Fruit fly (Drosophila melanogaster) whole organism, embryonic: ENCODE results near the gene CG11155.
A peak's percentile ranks its signal among the peaks of the same experiment; 100 is the strongest.

Experiments
- BEAF-32 ChIP-seq: fragments of 200-800 bp; sonication (Bioruptor generic); optimal IDR thresholded peaks from 3 replicates; lab custom pipeline; 2017; ENCODE audit warnings: missing biosample characterization, missing genetic modification characterization, mild to moderate bottlenecking, moderate library complexity, missing genetic modification reagents
- CG10209 ChIP-seq: fragments of 200-800 bp; sonication (Bioruptor generic); optimal IDR thresholded peaks from 3 replicates; lab custom pipeline; 2017; ENCODE audit warnings: missing biosample characterization, mild to moderate bottlenecking, missing genetic modification characterization, missing genetic modification reagents
- CG1024 ChIP-seq: fragments of 200-800 bp; sonication (Bioruptor generic); IDR thresholded peaks from 2 replicates; pipeline ENCODE4 v1.3.6; 2022; ENCODE audit warnings: missing biosample characterization, missing genetic modification characterization
- CG11723 ChIP-seq: fragments of 200-800 bp; sonication (Bioruptor generic); optimal IDR thresholded peaks from 2 replicates; lab custom pipeline; 2017; ENCODE audit warnings: missing biosample characterization, mild to moderate bottlenecking, missing genetic modification characterization
- CG1603 ChIP-seq: fragments of 200-800 bp; sonication (Bioruptor generic); optimal IDR thresholded peaks from 2 replicates; lab custom pipeline; 2019; ENCODE audit warnings: missing biosample characterization, mild to moderate bottlenecking, missing genetic modification characterization, moderate library complexity
- CG17361 ChIP-seq: fragments of 200-800 bp; sonication (Bioruptor generic); IDR thresholded peaks from 3 replicates; pipeline ENCODE4 v1.3.6; 2022; ENCODE audit warnings: missing biosample characterization, missing genetic modification characterization
- CG17568 ChIP-seq: fragments of 200-800 bp; sonication (Bioruptor generic); optimal IDR thresholded peaks from 2 replicates; lab custom pipeline; 2018; ENCODE audit warnings: missing biosample characterization, mild to moderate bottlenecking, missing genetic modification characterization, moderate library complexity
- CG17802 ChIP-seq: fragments of 200-800 bp; sonication (Bioruptor generic); optimal IDR thresholded peaks from 2 replicates; lab custom pipeline; 2018; ENCODE audit warnings: missing biosample characterization, mild to moderate bottlenecking, missing genetic modification characterization, moderate library complexity
- CG17912 ChIP-seq: fragments of 200-800 bp; sonication (Bioruptor generic); optimal IDR thresholded peaks from 2 replicates; lab custom pipeline; 2018; ENCODE audit warnings: missing biosample characterization, mild to moderate bottlenecking, missing genetic modification characterization
- CG18476 ChIP-seq: fragments of 200-800 bp; sonication (Bioruptor generic); optimal IDR thresholded peaks from 2 replicates; lab custom pipeline; 2016; ENCODE audit warnings: missing biosample characterization, mild to moderate bottlenecking, missing genetic modification characterization
- CG2116 ChIP-seq: fragments of 200-800 bp; sonication (Bioruptor generic); optimal IDR thresholded peaks from 3 replicates; lab custom pipeline; 2018; ENCODE audit warnings: missing biosample characterization, mild to moderate bottlenecking, missing genetic modification characterization
- CG2120 ChIP-seq: fragments of 200-800 bp; sonication (Bioruptor generic); optimal IDR thresholded peaks from 3 replicates; lab custom pipeline; 2016; ENCODE audit warnings: missing biosample characterization, missing genetic modification characterization
- CG30020 ChIP-seq: fragments of 200-800 bp; optimal IDR thresholded peaks from 2 replicates; lab custom pipeline; 2019; ENCODE audit warnings: missing biosample characterization, mild to moderate bottlenecking, missing genetic modification characterization, moderate library complexity
- CG32767 ChIP-seq: fragments of 200-800 bp; sonication (Bioruptor generic); IDR thresholded peaks from 2 replicates; pipeline ENCODE4 v1.3.6; 2022; ENCODE audit warnings: missing biosample characterization, missing genetic modification characterization
- CG34224 ChIP-seq: fragments of 200-800 bp; sonication (Bioruptor generic); IDR thresholded peaks from 3 replicates; pipeline ENCODE4 v1.3.6; 2022; ENCODE audit warnings: missing biosample characterization, missing genetic modification characterization; ENCODE audit not compliant: partially characterized antibody
- CG3838 ChIP-seq: fragments of 200-800 bp; sonication (Bioruptor generic); optimal IDR thresholded peaks from 3 replicates; lab custom pipeline; 2016; ENCODE audit warnings: missing biosample characterization, missing genetic modification characterization
- CG6175 ChIP-seq: fragments of 200-800 bp; sonication (Bioruptor generic); IDR thresholded peaks from 3 replicates; pipeline ENCODE4 v1.3.6; 2022; ENCODE audit warnings: missing biosample characterization, missing genetic modification characterization
- CG6683 ChIP-seq: fragments of 200-800 bp; sonication (Bioruptor generic); optimal IDR thresholded peaks from 2 replicates; lab custom pipeline; 2017; ENCODE audit warnings: missing biosample characterization, mild to moderate bottlenecking, missing genetic modification characterization, missing genetic modification reagents
- CG6813 ChIP-seq: fragments of 200-800 bp; sonication (Bioruptor generic); optimal IDR thresholded peaks from 2 replicates; lab custom pipeline; 2017; ENCODE audit warnings: missing biosample characterization, missing genetic modification characterization, mild to moderate bottlenecking, moderate library complexity, missing genetic modification reagents
- CG6854 ChIP-seq: fragments of 200-800 bp; sonication (Bioruptor generic); optimal IDR thresholded peaks from 3 replicates; lab custom pipeline; 2017; ENCODE audit warnings: missing biosample characterization, mild to moderate bottlenecking, missing genetic modification characterization
- CG7357 ChIP-seq: fragments of 200-800 bp; sonication (Bioruptor generic); IDR thresholded peaks from 3 replicates; pipeline ENCODE4 v1.3.6; 2022; ENCODE audit warnings: missing biosample characterization, missing genetic modification characterization
- CG8290 ChIP-seq, 3 experiments: fragments of 200-800 bp; sonication (Bioruptor generic); optimal IDR thresholded peaks; 2 replicates each; lab custom pipeline; 2016 to 2019; ENCODE audit warnings: missing biosample characterization in 3 of 3, missing genetic modification characterization in 3 of 3, mild to moderate bottlenecking in 2 of 3, moderate library complexity in 1 of 3
- CG9797 ChIP-seq: fragments of 200-800 bp; sonication (Bioruptor generic); optimal IDR thresholded peaks from 3 replicates; lab custom pipeline; 2018; ENCODE audit warnings: missing biosample characterization, mild to moderate bottlenecking, missing genetic modification characterization
- CG9876 ChIP-seq: fragments of 200-800 bp; sonication (Bioruptor generic); optimal IDR thresholded peaks from 2 replicates; lab custom pipeline; 2016; ENCODE audit warnings: missing biosample characterization, missing genetic modification characterization
- Dll ChIP-seq: fragments of 200-800 bp; sonication (Bioruptor generic); IDR thresholded peaks from 4 replicates; pipeline ENCODE4 v1.3.6; 2022; ENCODE audit warnings: missing biosample characterization, missing genetic modification characterization; ENCODE audit not compliant: partially characterized antibody
- Hr51 ChIP-seq, 2 experiments: fragments of 200-800 bp; sonication (Bioruptor generic); optimal IDR thresholded peaks; 2 replicates in 1 of 2; 3 replicates in 1 of 2; lab custom pipeline; 2016 to 2018; ENCODE audit warnings: missing biosample characterization in 2 of 2, missing genetic modification characterization in 2 of 2, mild to moderate bottlenecking in 1 of 2, moderate library complexity in 1 of 2
- Jarid2 ChIP-seq: fragments of 200-800 bp; sonication (Bioruptor generic); optimal IDR thresholded peaks from 3 replicates; lab custom pipeline; 2017; ENCODE audit warnings: mild to moderate bottlenecking, missing biosample characterization, missing genetic modification reagents, missing genetic modification characterization
- Rx ChIP-seq: fragments of 200-800 bp; sonication (Bioruptor generic); IDR thresholded peaks from 2 replicates; pipeline ENCODE4 v1.3.6; 2022; ENCODE audit warnings: missing biosample characterization, missing genetic modification characterization
- Sry-β ChIP-seq: fragments of 200-800 bp; sonication (Bioruptor generic); optimal IDR thresholded peaks from 2 replicates; lab custom pipeline; 2018; ENCODE audit warnings: missing biosample characterization, mild to moderate bottlenecking, missing genetic modification characterization, moderate library complexity
- Sry-δ ChIP-seq: fragments of 200-800 bp; sonication (Bioruptor generic); optimal IDR thresholded peaks from 2 replicates; lab custom pipeline; 2016; ENCODE audit warnings: missing biosample characterization, missing genetic modification characterization
- btn ChIP-seq: fragments of 200-800 bp; sonication (Bioruptor generic); optimal IDR thresholded peaks from 2 replicates; lab custom pipeline; 2016; ENCODE audit warnings: missing biosample characterization, missing genetic modification characterization
- corto ChIP-seq: fragments of 200-800 bp; sonication (Bioruptor generic); optimal IDR thresholded peaks from 2 replicates; lab custom pipeline; 2016; ENCODE audit warnings: missing biosample characterization, mild to moderate bottlenecking, missing genetic modification characterization, moderate library complexity
- dpn ChIP-seq, 2 experiments: fragments of 200-800 bp; sonication (Bioruptor generic); optimal IDR thresholded peaks; 3 replicates each; lab custom pipeline; 2016; ENCODE audit warnings: missing biosample characterization in 2 of 2, missing genetic modification characterization in 2 of 2
- ems ChIP-seq: fragments of 200-800 bp; sonication (Bioruptor generic); optimal IDR thresholded peaks from 3 replicates; lab custom pipeline; 2016; ENCODE audit warnings: missing biosample characterization, missing genetic modification characterization
- eve ChIP-seq, 2 experiments: fragments of >200 bp; optimal IDR thresholded peaks; 2 replicates each; lab custom pipeline; 2017; ENCODE audit warnings: missing biosample characterization in 2 of 2, missing genetic modification characterization in 2 of 2
- h ChIP-seq: fragments of >200 bp; optimal IDR thresholded peaks from 2 replicates; lab custom pipeline; 2017
- lola ChIP-seq, 3 experiments: fragments of >200 bp in 2 of 3; fragments of 200-800 bp in 1 of 3; sonication (Bioruptor generic) in 1 of 3; optimal IDR thresholded peaks; 2 replicates each; lab custom pipeline; 2017 to 2019; ENCODE audit warnings: missing biosample characterization in 3 of 3, missing genetic modification characterization in 3 of 3, mild to moderate bottlenecking in 1 of 3, moderate library complexity in 1 of 3
- nerfin-2 ChIP-seq: fragments of 200-800 bp; sonication (Bioruptor generic); IDR thresholded peaks from 2 replicates; pipeline ENCODE4 v1.3.6; 2022; ENCODE audit warnings: missing biosample characterization, missing genetic modification characterization; ENCODE audit not compliant: partially characterized antibody
- oc ChIP-seq: fragments of 200-800 bp; sonication (Bioruptor generic); optimal IDR thresholded peaks from 2 replicates; lab custom pipeline; 2018; ENCODE audit warnings: missing biosample characterization, mild to moderate bottlenecking, missing genetic modification characterization, moderate library complexity
- prd ChIP-seq, 3 experiments: fragments of >200 bp in 2 of 3; fragments of 200-800 bp in 1 of 3; sonication (Bioruptor generic) in 1 of 3; optimal IDR thresholded peaks in 2 of 3; IDR thresholded peaks in 1 of 3; 2 replicates in 2 of 3; 3 replicates in 1 of 3; pipeline versions ENCODE4 v1.3.6 to Lab custom; 2017 to 2022; ENCODE audit warnings: missing biosample characterization in 1 of 3, missing genetic modification characterization in 1 of 3
- row ChIP-seq: fragments of 200-800 bp; sonication (Bioruptor generic); IDR thresholded peaks from 3 replicates; pipeline ENCODE4 v1.3.6; 2022; ENCODE audit warnings: missing biosample characterization, missing genetic modification characterization
- scrt ChIP-seq: fragments of 200-800 bp; sonication (Bioruptor generic); optimal IDR thresholded peaks from 2 replicates; lab custom pipeline; 2018; ENCODE audit warnings: missing biosample characterization, mild to moderate bottlenecking, missing genetic modification characterization, moderate library complexity
- sens ChIP-seq: fragments of 200-800 bp; sonication (Bioruptor generic); peaks from one replicate; lab custom pipeline; 2016; ENCODE audit warnings: missing biosample characterization, missing genetic modification characterization
- sima ChIP-seq: fragments of 200-800 bp; sonication (Bioruptor generic); optimal IDR thresholded peaks from 2 replicates; lab custom pipeline; 2016; ENCODE audit warnings: missing biosample characterization, missing genetic modification characterization
- sna ChIP-seq: fragments of 200-800 bp; sonication (Bioruptor generic); IDR thresholded peaks from 2 replicates; pipeline ENCODE4 v1.3.6; 2022; ENCODE audit warnings: missing biosample characterization, missing genetic modification characterization; ENCODE audit not compliant: partially characterized antibody
- ssp ChIP-seq: fragments of 200-800 bp; sonication (Bioruptor generic); IDR thresholded peaks from 2 replicates; pipeline ENCODE4 v1.3.6; 2022; ENCODE audit warnings: missing biosample characterization, missing genetic modification characterization
- unpg ChIP-seq: fragments of 200-800 bp; sonication (Bioruptor generic); optimal IDR thresholded peaks from 3 replicates; lab custom pipeline; 2018; ENCODE audit warnings: missing biosample characterization, mild to moderate bottlenecking, missing genetic modification characterization, moderate library complexity

Gene CG11155

dm6 chr4:1147966-1148541 lies 21.7 kb downstream of the CG11155 start:
- peak; percentile 5 for TF ChIP-seq CG2116 (GFP tag; lab: Kevin White, UChicago)
- peak; percentile 17; the same call in 1 of the 3 replicates for TF ChIP-seq CG7357 (GFP tag; lab: Robert Waterston, UW)
- TF ChIP-seq Sry-δ (GFP tag; lab: Kevin White, UChicago) = no peak
- TF ChIP-seq ssp (GFP tag; lab: Robert Waterston, UW) = peak; percentile 62
- TF ChIP-seq BEAF-32 = peak; percentile 18
- peak; percentile 27; the same call in 2 of the 3 replicates for TF ChIP-seq row (GFP tag; lab: Robert Waterston, UW)
- no peak for TF ChIP-seq CG6683 (GFP tag; lab: Kevin White, UChicago)
- no peak for TF ChIP-seq Hr51 (GFP tag; optimal IDR thresholded peaks at IDR 0.05; lab: Kevin White, UChicago)
- no peak for TF ChIP-seq CG18476 (GFP tag; lab: Kevin White, UChicago)
- TF ChIP-seq CG6813 (GFP tag; lab: Kevin White, UChicago) = no peak
- TF ChIP-seq nerfin-2 (GFP tag; lab: Robert Waterston, UW) = no peak
- TF ChIP-seq CG9876 (GFP tag; lab: Kevin White, UChicago) = no peak
- TF ChIP-seq CG17802 (tag; lab: Kevin White, UChicago) = peak; percentile 97
- TF ChIP-seq CG30020 (tag; lab: Kevin White, UChicago) = peak; percentile 93
- TF ChIP-seq CG34224 (GFP tag; lab: Robert Waterston, UW) = no peak
- peak; percentile 67 for TF ChIP-seq CG1603 (tag; lab: Kevin White, UChicago)
- no peak for TF ChIP-seq CG32767
- no peak for TF ChIP-seq CG10209 (GFP tag; lab: Kevin White, UChicago)
- no peak for TF ChIP-seq Jarid2 (GFP tag; lab: Kevin White, UChicago)
- TF ChIP-seq CG11723 (GFP tag; lab: Kevin White, UChicago) = peak; percentile 64
- TF ChIP-seq h = no peak
- no peak for TF ChIP-seq CG17568 (GFP tag; lab: Kevin White, UChicago)
- TF ChIP-seq CG1024 (GFP tag; lab: Robert Waterston, UW) = peak; percentile 73
- peak; percentile 3 for TF ChIP-seq sens (GFP tag; lab: Kevin White, UChicago)
- 0 out of 4 replicates have a peak, but pooled peaks have one; percentile 17 for TF ChIP-seq Dll (GFP tag; lab: Robert Waterston, UW)

- TF ChIP-seq corto (GFP tag; lab: Kevin White, UChicago) (no peak), oc (no peak), sima (GFP tag; lab: Kevin White, UChicago) (no peak), Rx (GFP tag; lab: Robert Waterston, UW) (no peak), CG6175 (GFP tag; lab: Robert Waterston, UW) (no peak), ems (GFP tag; lab: Kevin White, UChicago) (no peak), CG2120 (GFP tag; lab: Kevin White, UChicago) (no peak), prd (optimal IDR thresholded peaks at IDR 0.05; lab: Kevin White, UChicago) (no peak), prd (GFP tag; IDR thresholded peaks at IDR 0.05; lab: Robert Waterston, UW) (no peak), dpn (GFP tag; optimal IDR thresholded peaks at IDR 0.05; lab: Kevin White, UChicago) (no peak), eve (GFP tag; optimal IDR thresholded peaks at IDR 0.05; lab: Kevin White, UChicago) (no peak), Sry-β (no peak), lola (GFP tag; optimal IDR thresholded peaks at IDR 0.05; lab: Kevin White, UChicago) (no peak), scrt (GFP tag; lab: Kevin White, UChicago) (no peak), CG9797 (no peak), unpg (GFP tag; lab: Kevin White, UChicago) (no peak), CG3838 (GFP tag; lab: Kevin White, UChicago) (no peak), CG17912 (no peak), CG18476 (GFP tag; lab: Kevin White, UChicago) (no peak), CG17361 (GFP tag; lab: Robert Waterston, UW) (peak; percentile 57; the same call in 1 of the 3 replicates), sna (GFP tag; lab: Robert Waterston, UW) (no peak), btn (GFP tag; lab: Kevin White, UChicago) (no peak), CG8290 (GFP tag; optimal IDR thresholded peaks at IDR 0.05; lab: Kevin White, UChicago) (peak; percentile 52), CG8290 (tag; optimal IDR thresholded peaks at IDR 0.05; lab: Kevin White, UChicago) (no peak), CG6854 (GFP tag; lab: Kevin White, UChicago) (no peak), CG30020 (tag; lab: Kevin White, UChicago) (peak; percentile 94)
Observed at dm6 chr4:1156278-1156677, 29.9 kb downstream of the CG11155 start.
